Fruit fly (Drosophila melanogaster): ENCODE measurements around the gene Ten-a.

Ten-a gene

DNA sequence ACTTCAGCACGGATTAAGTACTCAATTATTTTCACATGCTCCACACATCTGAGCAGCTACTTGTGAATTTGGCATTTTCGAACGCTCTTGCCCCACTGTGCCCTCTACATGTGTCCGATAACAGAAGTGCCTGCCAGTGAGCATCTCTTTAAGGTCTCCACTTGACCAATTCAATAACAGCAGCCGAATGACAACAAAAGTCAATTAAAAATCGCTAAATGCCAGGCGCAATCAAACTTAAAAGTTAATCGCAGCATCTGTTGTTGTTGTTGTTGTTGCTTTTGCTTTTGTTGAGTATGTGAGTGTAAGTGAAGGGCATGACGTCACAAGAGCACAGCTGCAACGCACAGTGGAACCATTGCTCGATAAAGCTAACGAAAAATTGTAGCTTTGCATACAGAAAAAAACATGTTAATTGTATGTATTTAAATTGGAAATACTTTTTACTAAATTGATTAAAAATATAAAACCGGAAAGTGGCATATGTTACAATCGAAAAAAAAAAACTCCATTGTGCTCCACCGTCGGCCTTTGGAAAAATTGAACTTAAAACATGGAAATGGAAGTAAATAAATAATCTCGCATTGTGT lies 28.6 kb upstream of the Ten-a start (continued):
- no peak for TF ChIP-seq lov (optimal IDR thresholded peaks at IDR 0.05)
- no peak for TF ChIP-seq lov (GFP tag; IDR thresholded peaks at IDR 0.05)
- no peak for TF ChIP-seq CG1529 (GFP tag; optimal IDR thresholded peaks at IDR 0.05)
- no peak for TF ChIP-seq tx (GFP tag; optimal IDR thresholded peaks at IDR 0.05)
- no peak for TF ChIP-seq CG18011 (GFP tag; optimal IDR thresholded peaks at IDR 0.05)
- peak; percentile 34 for TF ChIP-seq CG10366 (GFP tag; IDR thresholded peaks at IDR 0.05)
- TF ChIP-seq grau (tag; optimal IDR thresholded peaks at IDR 0.05): peak; percentile 38
- TF ChIP-seq salm (tag; optimal IDR thresholded peaks at IDR 0.05): no peak
- TF ChIP-seq CG42726 (GFP tag; IDR thresholded peaks at IDR 0.05; ENCODE audit: partially characterized antibody): no peak
- no peak for TF ChIP-seq CG2875 (GFP tag; optimal IDR thresholded peaks at IDR 0.05)
- TF ChIP-seq CG1602 (GFP tag; optimal IDR thresholded peaks at IDR 0.05): no peak
- TF ChIP-seq rib (GFP tag; IDR thresholded peaks at IDR 0.05): no peak
- TF ChIP-seq CG11085 (GFP tag; IDR thresholded peaks at IDR 0.05): no peak
- TF ChIP-seq CG9215 (GFP tag; IDR thresholded peaks at IDR 0.05): no peak
- no peak for TF ChIP-seq CG8765 (GFP tag; IDR thresholded peaks at IDR 0.05)

DNA sequence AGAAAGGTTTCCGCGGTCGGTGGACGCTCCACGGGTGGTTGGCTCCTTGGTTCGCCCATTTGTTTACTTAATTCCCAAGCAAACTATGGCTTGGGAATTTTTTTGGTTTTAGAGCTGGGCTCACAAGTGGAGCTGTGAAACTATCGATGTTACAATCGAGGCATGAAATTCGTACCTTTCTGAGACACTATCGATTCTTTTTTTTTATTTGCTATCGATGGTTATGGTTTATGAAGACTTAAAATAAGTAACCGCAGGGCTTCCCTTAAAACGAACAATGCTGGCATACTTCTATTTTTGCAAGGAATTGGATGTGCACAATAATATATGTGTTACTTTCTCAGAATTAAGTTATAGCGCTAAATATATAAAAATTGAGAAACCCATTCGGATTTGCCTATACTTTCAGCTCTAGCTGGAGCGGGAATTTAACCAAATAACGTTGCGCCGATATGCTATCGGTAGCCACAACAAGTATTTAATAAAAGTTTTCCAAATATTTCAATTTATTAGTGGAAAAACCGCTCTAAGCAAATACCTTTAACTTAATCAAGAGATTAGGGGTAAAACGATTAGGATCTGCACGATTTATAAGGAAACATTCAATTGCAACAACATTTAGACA lies 25.6 kb upstream of the Ten-a start, which contains the start of gene Chrac-16:
TSS of gene Chrac-16 (minus strand) at position 147 of the 625 bp plus-strand sequence.
- peak; percentile 79 for TF ChIP-seq Opbp (GFP tag; IDR thresholded peaks at IDR 0.05; ENCODE audit: partially characterized antibody)
- TF ChIP-seq CG13287 (GFP tag; IDR thresholded peaks at IDR 0.05; ENCODE audit: partially characterized antibody): peak; percentile 71
- TF ChIP-seq hb (GFP tag; IDR thresholded peaks at IDR 0.05; ENCODE audit: partially characterized antibody): peak; percentile 73
- peak; percentile 79; the same call in 3 of the 4 replicates for TF ChIP-seq chinmo (GFP tag; IDR thresholded peaks at IDR 0.05; ENCODE audit: partially characterized antibody)
- TF ChIP-seq CG30431 (GFP tag; optimal IDR thresholded peaks at IDR 0.05): no peak
- no peak for TF ChIP-seq CrebB (tag; optimal IDR thresholded peaks at IDR 0.05)
- TF ChIP-seq mld (GFP tag; IDR thresholded peaks at IDR 0.05; ENCODE audit: partially characterized antibody): peak; percentile 53; the same call in 1 of the 3 replicates
- TF ChIP-seq MESR4 (GFP tag; optimal IDR thresholded peaks at IDR 0.05): peak; percentile 65
- no peak for TF ChIP-seq Optix (GFP tag; IDR thresholded peaks at IDR 0.05)
- peak; percentile 70 for TF ChIP-seq sna (GFP tag; IDR thresholded peaks at IDR 0.05; ENCODE audit: partially characterized antibody)
- TF ChIP-seq inv (GFP tag; IDR thresholded peaks at IDR 0.05; ENCODE audit: partially characterized antibody): peak; percentile 77
- TF ChIP-seq Med (GFP tag): peak; percentile 62
- peak; percentile 70 for TF ChIP-seq unc-4 (GFP tag; IDR thresholded peaks at IDR 0.05; ENCODE audit: partially characterized antibody)
- peak; percentile 19; the same call in 1 of the 2 replicates for TF ChIP-seq CG9932 (GFP tag; IDR thresholded peaks at IDR 0.05)
- peak; percentile 81 for TF ChIP-seq Bgb (GFP tag; IDR thresholded peaks at IDR 0.05; ENCODE audit: partially characterized antibody)
- TF ChIP-seq jing (GFP tag; optimal IDR thresholded peaks at IDR 0.05): no peak
- TF ChIP-seq stwl (tag; optimal IDR thresholded peaks at IDR 0.05): peak; percentile 38
- TF ChIP-seq CG16813 (GFP tag; IDR thresholded peaks at IDR 0.05; ENCODE audit: partially characterized antibody): peak; percentile 83
- peak; percentile 67 for TF ChIP-seq Doc3 (GFP tag; IDR thresholded peaks at IDR 0.05; ENCODE audit: partially characterized antibody)
- TF ChIP-seq corto (GFP tag; optimal IDR thresholded peaks at IDR 0.05): no peak
- TF ChIP-seq Dref (GFP tag; IDR thresholded peaks at IDR 0.05): peak; percentile 76
- peak; percentile 19 for TF ChIP-seq sqz (GFP tag; optimal IDR thresholded peaks at IDR 0.05)
- no peak for TF ChIP-seq org-1 (GFP tag; optimal IDR thresholded peaks at IDR 0.05)
- TF ChIP-seq CG2199 (GFP tag; IDR thresholded peaks at IDR 0.05): no peak
- no peak for TF ChIP-seq kni (GFP tag; optimal IDR thresholded peaks at IDR 0.05)
- peak; percentile 60 for TF ChIP-seq CG2129 (GFP tag; IDR thresholded peaks at IDR 0.05; ENCODE audit: partially characterized antibody)
- TF ChIP-seq CG14667 (GFP tag; IDR thresholded peaks at IDR 0.05): no peak
- no peak for TF ChIP-seq CG2202 (tag; optimal IDR thresholded peaks at IDR 0.05)
- no peak for TF ChIP-seq lov (optimal IDR thresholded peaks at IDR 0.05)
- no peak for TF ChIP-seq lov (GFP tag; IDR thresholded peaks at IDR 0.05)
- no peak for TF ChIP-seq CG7987 (GFP tag; optimal IDR thresholded peaks at IDR 0.05)
- peak; percentile 29 for TF ChIP-seq pzg (GFP tag; optimal IDR thresholded peaks at IDR 0.05)
- no peak for TF ChIP-seq CG10147 (GFP tag; optimal IDR thresholded peaks at IDR 0.05)
- TF ChIP-seq CG3995 (GFP tag; optimal IDR thresholded peaks at IDR 0.05): peak; percentile 2
